Worm (Caenorhabditis elegans) whole organism, young adult: Measurements from ENCODE around the gene pqn-41.

ENCODE experiments used
- F22D6.2 ChIP-seq: sonication (generic microtip); optimal IDR thresholded peaks from 2 replicates; lab custom pipeline; 2016; ENCODE audit warnings: mild to moderate bottlenecking, missing genetic modification characterization, missing compliant biosample characterization
- lin-40 ChIP-seq: sonication (generic microtip); optimal IDR thresholded peaks from 2 replicates; lab custom pipeline; 2016; ENCODE audit warnings: missing genetic modification characterization, mild to moderate bottlenecking, missing compliant biosample characterization, missing genotype, missing genetic modification reagents

ce11 chrIII:1976642-1977041, 70.9 kb downstream of the pqn-41 start, which contains the start of gene R155.3:
- TF ChIP-seq lin-40 (tag; lab: Kevin White, UChicago), result no peak
- TF ChIP-seq F22D6.2 (tag; lab: Kevin White, UChicago), result no peak
